Worm (Caenorhabditis elegans) whole organism, mixed stage, embryonic: Measurements from ENCODE around the gene F18A11.3.

Source experiments
- ceh-39 ChIP-seq: fragments of 150-350 bp; optimal IDR thresholded peaks from 2 replicates; lab custom pipeline; 2014; ENCODE audit warnings: missing biosample characterization, missing genetic modification characterization
- ceh-83 ChIP-seq: fragments of 200-800 bp; sonication (Bioruptor generic); optimal IDR thresholded peaks from 2 replicates; lab custom pipeline; 2018; ENCODE audit warnings: mild to moderate bottlenecking, missing genetic modification characterization, missing compliant biosample characterization
- ces-1 ChIP-seq: fragments of 150-350 bp; optimal IDR thresholded peaks from 2 replicates; lab custom pipeline; 2014; ENCODE audit warnings: missing biosample characterization, missing genetic modification reagents, missing genetic modification characterization
- drap-1 ChIP-seq: fragments of 200-800 bp; sonication (Bioruptor generic); optimal IDR thresholded peaks from 3 replicates; lab custom pipeline; 2018; ENCODE audit warnings: mild to moderate bottlenecking, missing genetic modification characterization, missing compliant biosample characterization
- elt-1 ChIP-seq: sonication (generic microtip); optimal IDR thresholded peaks from 2 replicates; lab custom pipeline; 2017; ENCODE audit warnings: missing genetic modification characterization, mild to moderate bottlenecking, missing compliant biosample characterization, antibody characterized with exemption, moderate library complexity, borderline replicate concordance; ENCODE audit not compliant: insufficient read depth
- elt-3 ChIP-seq: fragments of 150-350 bp; optimal IDR thresholded peaks from 2 replicates; lab custom pipeline; 2014; ENCODE audit warnings: missing biosample characterization, missing genetic modification characterization
- lin-13 ChIP-seq: fragments of 150-350 bp; optimal IDR thresholded peaks from 2 replicates; lab custom pipeline; 2014; ENCODE audit warnings: missing biosample characterization, missing genetic modification characterization
- lsy-2 ChIP-seq: fragments of 150-350 bp; optimal IDR thresholded peaks from 2 replicates; lab custom pipeline; 2014; ENCODE audit warnings: missing biosample characterization, missing genetic modification characterization
- nhr-237 ChIP-seq: fragments of 150-350 bp; optimal IDR thresholded peaks from 2 replicates; lab custom pipeline; 2014; ENCODE audit warnings: missing biosample characterization, missing genetic modification characterization
- nhr-76 ChIP-seq: sonication (generic microtip); optimal IDR thresholded peaks from 2 replicates; lab custom pipeline; 2017; ENCODE audit warnings: missing biosample characterization, missing genetic modification characterization
- snpc-4 ChIP-seq: fragments of 150-350 bp; optimal IDR thresholded peaks from 2 replicates; lab custom pipeline; 2014; ENCODE audit warnings: missing biosample characterization, missing genetic modification characterization

ce11 chrII:12990964-12991593 is 45.6 kb downstream of the F18A11.3 start:
- TF ChIP-seq ceh-39 = no peak
- no peak for TF ChIP-seq snpc-4 (tag; lab: Kevin White, UChicago)
- TF ChIP-seq ceh-83 (GFP tag; lab: Kevin White, UChicago) = no peak
- no peak for TF ChIP-seq drap-1
- no peak for TF ChIP-seq lsy-2 (tag; lab: Kevin White, UChicago)
- TF ChIP-seq elt-1 (tag; lab: Kevin White, UChicago) = no peak
- no peak for TF ChIP-seq nhr-237 (tag; lab: Kevin White, UChicago)
- TF ChIP-seq lin-13 (tag; lab: Kevin White, UChicago) = no peak
- TF ChIP-seq elt-3 (tag; lab: Kevin White, UChicago) = no peak
- TF ChIP-seq ces-1 (GFP tag; lab: Kevin White, UChicago) = no peak
- no peak for TF ChIP-seq nhr-76 (tag; lab: Kevin White, UChicago)
